Comparison of ENCODE assay signal across 1 fruit fly cellular context in genomic region chr2L:14614897-14615602, dm6.
A peak's percentile ranks its signal among the peaks of the same experiment; 100 is the strongest.
TF ChIP-seq lines count a peak whose summit lies in the region.

Gene Adh, plus strand, starts transcription at chr2L:14615552.
Gene Adhr, plus strand, starts transcription at chr2L:14615552.

TF ChIP-seq in whole organism, embryonic, 481 proteins besides CTCF, POLR2A, EP300 and RAD21 (continued from another document and continues in another):
- TF ChIP-seq fru (optimal IDR thresholded peaks at IDR 0.05; lab: Kevin White, UChicago), result no peak
- TF ChIP-seq CG15479 (GFP tag; optimal IDR thresholded peaks at IDR 0.05; lab: Kevin White, UChicago), result no peak
- TF ChIP-seq CG12942 (GFP tag; optimal IDR thresholded peaks at IDR 0.05; lab: Kevin White, UChicago), result peak; percentile 49
- TF ChIP-seq abd-A (tag; optimal IDR thresholded peaks at IDR 0.05; lab: Kevin White, UChicago), result no peak
- TF ChIP-seq CG2889 (GFP tag; IDR thresholded peaks at IDR 0.05; lab: Robert Waterston, UW), result 0 out of 3 replicates have a peak, but pooled peaks have one; percentile 18
- TF ChIP-seq CG4424 (GFP tag; optimal IDR thresholded peaks at IDR 0.05; lab: Kevin White, UChicago), result peak; percentile 73
- TF ChIP-seq CG12659 (GFP tag; optimal IDR thresholded peaks at IDR 0.05; lab: Kevin White, UChicago), result peak; percentile 77
- peak; percentile 45 for TF ChIP-seq pnt (GFP tag; optimal IDR thresholded peaks at IDR 0.05; lab: Kevin White, UChicago)
- TF ChIP-seq gt (GFP tag; IDR thresholded peaks at IDR 0.05; lab: Robert Waterston, UW), result no peak
- no peak for TF ChIP-seq HLH4C (GFP tag; IDR thresholded peaks at IDR 0.05; lab: Robert Waterston, UW; ENCODE audit: partially characterized antibody)
- peak; percentile 17 for TF ChIP-seq Vsx1 (GFP tag; optimal IDR thresholded peaks at IDR 0.05; lab: Kevin White, UChicago)
- TF ChIP-seq fd3F (GFP tag; optimal IDR thresholded peaks at IDR 0.05; lab: Kevin White, UChicago), result peak; percentile 69
- TF ChIP-seq CG16779 (GFP tag; IDR thresholded peaks at IDR 0.05; lab: Robert Waterston, UW), result 0 out of 2 replicates have a peak, but pooled peaks have one; percentile 50
- TF ChIP-seq CG15514 (GFP tag; optimal IDR thresholded peaks at IDR 0.05; lab: Kevin White, UChicago), result peak; percentile 48
- TF ChIP-seq az2 (GFP tag; optimal IDR thresholded peaks at IDR 0.05; lab: Kevin White, UChicago), result peak; percentile 73
- TF ChIP-seq CkIIα-i1 (GFP tag; IDR thresholded peaks at IDR 0.05; lab: Robert Waterston, UW), result no peak
- no peak for TF ChIP-seq CG1603 (tag; optimal IDR thresholded peaks at IDR 0.05; lab: Kevin White, UChicago)
- TF ChIP-seq sug (tag; optimal IDR thresholded peaks at IDR 0.05; lab: Kevin White, UChicago), result peak; percentile 71
- TF ChIP-seq sr (GFP tag; IDR thresholded peaks at IDR 0.05; lab: Robert Waterston, UW), result no peak
- peak; percentile 48 for TF ChIP-seq CG6683 (GFP tag; optimal IDR thresholded peaks at IDR 0.05; lab: Kevin White, UChicago)
- TF ChIP-seq CG6254 (GFP tag; optimal IDR thresholded peaks at IDR 0.05; lab: Kevin White, UChicago), result peak; percentile 52
- TF ChIP-seq Gug (GFP tag; IDR thresholded peaks at IDR 0.05; lab: Robert Waterston, UW), result no peak
- no peak for TF ChIP-seq tna (GFP tag; IDR thresholded peaks at IDR 0.05; lab: Robert Waterston, UW; ENCODE audit: partially characterized antibody)
- TF ChIP-seq CG9727 (GFP tag; optimal IDR thresholded peaks at IDR 0.05; lab: Kevin White, UChicago), result peak; percentile 80
- TF ChIP-seq rib (GFP tag; IDR thresholded peaks at IDR 0.05; lab: Robert Waterston, UW), result no peak; the same call in 1 of the 2 replicates
- no peak for TF ChIP-seq MESR4 (GFP tag; optimal IDR thresholded peaks at IDR 0.05; lab: Kevin White, UChicago)
- TF ChIP-seq B-H1 (GFP tag; IDR thresholded peaks at IDR 0.05; lab: Robert Waterston, UW), result peak; percentile 51
- TF ChIP-seq psq (GFP tag; optimal IDR thresholded peaks at IDR 0.05; lab: Kevin White, UChicago), result peak; percentile 39
- peak; percentile 58 for TF ChIP-seq CG7372 (GFP tag; IDR thresholded peaks at IDR 0.05; lab: Robert Waterston, UW)
- TF ChIP-seq emc (GFP tag; optimal IDR thresholded peaks at IDR 0.05; lab: Kevin White, UChicago), result no peak
- TF ChIP-seq danr (GFP tag; IDR thresholded peaks at IDR 0.05; lab: Robert Waterston, UW), result no peak
- peak; percentile 52; the same call in 1 of the 2 replicates for TF ChIP-seq ara (GFP tag; IDR thresholded peaks at IDR 0.05; lab: Robert Waterston, UW)
- TF ChIP-seq sna (GFP tag; IDR thresholded peaks at IDR 0.05; lab: Robert Waterston, UW; ENCODE audit: partially characterized antibody), result no peak
- TF ChIP-seq Abd-B (GFP tag; optimal IDR thresholded peaks at IDR 0.05; lab: Kevin White, UChicago), result peak; percentile 51
- TF ChIP-seq CG6854 (GFP tag; optimal IDR thresholded peaks at IDR 0.05; lab: Kevin White, UChicago), result peak; percentile 41
- peak; percentile 46; the same call in 1 of the 2 replicates for TF ChIP-seq ssp (GFP tag; IDR thresholded peaks at IDR 0.05; lab: Robert Waterston, UW)
- TF ChIP-seq fd102C (GFP tag; optimal IDR thresholded peaks at IDR 0.05; lab: Kevin White, UChicago), result no peak
- TF ChIP-seq gce (GFP tag; IDR thresholded peaks at IDR 0.05; lab: Robert Waterston, UW), result no peak
- TF ChIP-seq CG4730 (GFP tag; IDR thresholded peaks at IDR 0.05; lab: Robert Waterston, UW), result 0 out of 2 replicates have a peak, but pooled peaks have one; percentile 28
- TF ChIP-seq Neu2 (GFP tag; optimal IDR thresholded peaks at IDR 0.05; lab: Kevin White, UChicago; ENCODE audit: borderline replicate concordance), result no peak
- peak in 1 of 2 experiments; percentile 74 for TF ChIP-seq Hr78 (GFP tag; optimal IDR thresholded peaks at IDR 0.05; lab: Kevin White, UChicago)
- TF ChIP-seq CG14860 (GFP tag; IDR thresholded peaks at IDR 0.05; lab: Robert Waterston, UW; ENCODE audit: partially characterized antibody), result no peak
- no peak for TF ChIP-seq HLHmδ (GFP tag; optimal IDR thresholded peaks at IDR 0.05; lab: Kevin White, UChicago)
- TF ChIP-seq CG9215 (GFP tag; IDR thresholded peaks at IDR 0.05; lab: Robert Waterston, UW), result peak; percentile 64
- TF ChIP-seq CG12744 (GFP tag; optimal IDR thresholded peaks at IDR 0.05; lab: Kevin White, UChicago), result peak; percentile 53
- TF ChIP-seq pb (GFP tag; optimal IDR thresholded peaks at IDR 0.05; lab: Kevin White, UChicago), result peak; percentile 47
- no peak for TF ChIP-seq Scr (GFP tag; IDR thresholded peaks at IDR 0.05; lab: Robert Waterston, UW; ENCODE audit: partially characterized antibody)
- TF ChIP-seq CG14050 (GFP tag; IDR thresholded peaks at IDR 0.05; lab: Robert Waterston, UW), result no peak
- TF ChIP-seq tx (GFP tag; optimal IDR thresholded peaks at IDR 0.05; lab: Kevin White, UChicago), result peak; percentile 66
- TF ChIP-seq D19A (tag; optimal IDR thresholded peaks at IDR 0.05; lab: Kevin White, UChicago), result peak; percentile 69
- peak; percentile 85 for TF ChIP-seq CG32532 (GFP tag; IDR thresholded peaks at IDR 0.05; lab: Robert Waterston, UW)
- TF ChIP-seq ro (GFP tag; IDR thresholded peaks at IDR 0.05; lab: Robert Waterston, UW), result no peak; the same call in 1 of the 2 replicates
- TF ChIP-seq Lhr (GFP tag; optimal IDR thresholded peaks at IDR 0.05; lab: Kevin White, UChicago), result no peak
- TF ChIP-seq CG10543 (GFP tag; optimal IDR thresholded peaks at IDR 0.05; lab: Kevin White, UChicago), result peak; percentile 53
- peak; percentile 23 for TF ChIP-seq CG8359 (GFP tag; optimal IDR thresholded peaks at IDR 0.05; lab: Kevin White, UChicago; ENCODE audit: borderline replicate concordance)
- TF ChIP-seq pum (GFP tag; optimal IDR thresholded peaks at IDR 0.05; lab: Kevin White, UChicago), result peak; percentile 31
- TF ChIP-seq CG30431 (GFP tag; optimal IDR thresholded peaks at IDR 0.05; lab: Kevin White, UChicago), result no peak
- peak; percentile 63 for TF ChIP-seq CG5180 (GFP tag; optimal IDR thresholded peaks at IDR 0.05; lab: Kevin White, UChicago)
- TF ChIP-seq wek (GFP tag; optimal IDR thresholded peaks at IDR 0.05; lab: Kevin White, UChicago), result no peak
- no peak for TF ChIP-seq CG4707 (GFP tag; optimal IDR thresholded peaks at IDR 0.05; lab: Kevin White, UChicago)
- TF ChIP-seq CG3163 (GFP tag; optimal IDR thresholded peaks at IDR 0.05; lab: Kevin White, UChicago), result peak; percentile 29
- TF ChIP-seq cato (GFP tag; optimal IDR thresholded peaks at IDR 0.05; lab: Kevin White, UChicago; ENCODE audit: borderline replicate concordance), result no peak
- peak; percentile 30 for TF ChIP-seq CG2202 (tag; optimal IDR thresholded peaks at IDR 0.05; lab: Kevin White, UChicago)
- TF ChIP-seq Dp (GFP tag; optimal IDR thresholded peaks at IDR 0.05; lab: Kevin White, UChicago), result no peak
- no peak for TF ChIP-seq CG1647 (GFP tag; optimal IDR thresholded peaks at IDR 0.05; lab: Kevin White, UChicago)
- TF ChIP-seq vfl (GFP tag; optimal IDR thresholded peaks at IDR 0.05; lab: Kevin White, UChicago), result peak; percentile 50
- no peak for TF ChIP-seq Sry-β (GFP tag; optimal IDR thresholded peaks at IDR 0.05; lab: Kevin White, UChicago)
- TF ChIP-seq p53 (GFP tag; optimal IDR thresholded peaks at IDR 0.05; lab: Kevin White, UChicago), result no peak
- peak; percentile 56 for TF ChIP-seq D19B (GFP tag; optimal IDR thresholded peaks at IDR 0.05; lab: Kevin White, UChicago)
- peak; percentile 93 for TF ChIP-seq gem (tag; optimal IDR thresholded peaks at IDR 0.05; lab: Kevin White, UChicago)
- no peak for TF ChIP-seq CG6791 (GFP tag; IDR thresholded peaks at IDR 0.05; lab: Robert Waterston, UW; ENCODE audit: partially characterized antibody)
- peak; percentile 19 for TF ChIP-seq maf-S (GFP tag; optimal IDR thresholded peaks at IDR 0.05; lab: Kevin White, UChicago)
- peak; percentile 88 for TF ChIP-seq Sox102F (GFP tag; optimal IDR thresholded peaks at IDR 0.05; lab: Kevin White, UChicago)
- TF ChIP-seq mld (GFP tag; IDR thresholded peaks at IDR 0.05; lab: Robert Waterston, UW; ENCODE audit: partially characterized antibody), result no peak
- no peak for TF ChIP-seq pros (GFP tag; optimal IDR thresholded peaks at IDR 0.05; lab: Kevin White, UChicago)
- peak; percentile 54 for TF ChIP-seq CG12104 (GFP tag; optimal IDR thresholded peaks at IDR 0.05; lab: Kevin White, UChicago)
- TF ChIP-seq Dip3 (GFP tag; optimal IDR thresholded peaks at IDR 0.05; lab: Kevin White, UChicago), result peak; percentile 49
- no peak for TF ChIP-seq Elba2 (GFP tag; optimal IDR thresholded peaks at IDR 0.05; lab: Kevin White, UChicago)
- TF ChIP-seq CG4404 (GFP tag; IDR thresholded peaks at IDR 0.05; lab: Robert Waterston, UW), result peak; percentile 46; the same call in 1 of the 2 replicates
- peak; percentile 31 for TF ChIP-seq oc (tag; optimal IDR thresholded peaks at IDR 0.05; lab: Kevin White, UChicago)
- TF ChIP-seq CG1233 (GFP tag; optimal IDR thresholded peaks at IDR 0.05; lab: Kevin White, UChicago), result peak; percentile 66
- TF ChIP-seq D (optimal IDR thresholded peaks at IDR 0.05; lab: Kevin White, UChicago), result no peak
- peak; percentile 67 for TF ChIP-seq D (GFP tag; optimal IDR thresholded peaks at IDR 0.05; lab: Kevin White, UChicago)
- peak; percentile 87 for TF ChIP-seq sens (GFP tag; lab: Kevin White, UChicago)
- peak; percentile 0 for TF ChIP-seq eyg (GFP tag; optimal IDR thresholded peaks at IDR 0.05; lab: Kevin White, UChicago)
- TF ChIP-seq Rfx (GFP tag; IDR thresholded peaks at IDR 0.05; lab: Robert Waterston, UW), result peak; percentile 80
- peak; percentile 70 for TF ChIP-seq CG13624 (GFP tag; optimal IDR thresholded peaks at IDR 0.05; lab: Kevin White, UChicago)
- peak; percentile 74 for TF ChIP-seq vvl (GFP tag; IDR thresholded peaks at IDR 0.05; lab: Robert Waterston, UW)
- peak; percentile 25 for TF ChIP-seq exex (tag; optimal IDR thresholded peaks at IDR 0.05; lab: Kevin White, UChicago)
- no peak for TF ChIP-seq CG33557 (GFP tag; optimal IDR thresholded peaks at IDR 0.05; lab: Kevin White, UChicago)
- TF ChIP-seq Deaf1 (tag; optimal IDR thresholded peaks at IDR 0.05; lab: Kevin White, UChicago), result peak; percentile 53
- no peak for TF ChIP-seq CG3065 (GFP tag; optimal IDR thresholded peaks at IDR 0.05; lab: Kevin White, UChicago)
- TF ChIP-seq CG14667 (GFP tag; IDR thresholded peaks at IDR 0.05; lab: Robert Waterston, UW), result 0 out of 2 replicates have a peak, but pooled peaks have one; percentile 18
- peak; percentile 35 for TF ChIP-seq zfh2 (GFP tag; optimal IDR thresholded peaks at IDR 0.05; lab: Kevin White, UChicago)
- no peak for TF ChIP-seq btn (GFP tag; optimal IDR thresholded peaks at IDR 0.05; lab: Kevin White, UChicago)
- TF ChIP-seq CG18262 (tag; optimal IDR thresholded peaks at IDR 0.05; lab: Kevin White, UChicago), result peak; percentile 81
- peak; percentile 31 for TF ChIP-seq trem (tag; optimal IDR thresholded peaks at IDR 0.05; lab: Kevin White, UChicago)
- TF ChIP-seq NfI (GFP tag; optimal IDR thresholded peaks at IDR 0.05; lab: Kevin White, UChicago), result peak; percentile 6
- TF ChIP-seq Awh (GFP tag; IDR thresholded peaks at IDR 0.05; lab: Robert Waterston, UW), result no peak
- peak; percentile 60 for TF ChIP-seq CG18476 (GFP tag; optimal IDR thresholded peaks at IDR 0.05; lab: Kevin White, UChicago)
- TF ChIP-seq CG15073 (GFP tag; optimal IDR thresholded peaks at IDR 0.05; lab: Kevin White, UChicago), result no peak
- TF ChIP-seq grau (tag; optimal IDR thresholded peaks at IDR 0.05; lab: Kevin White, UChicago), result peak; percentile 86
- TF ChIP-seq Atf-2 (GFP tag; optimal IDR thresholded peaks at IDR 0.05; lab: Kevin White, UChicago), result peak; percentile 51
- TF ChIP-seq CG13424 (tag; optimal IDR thresholded peaks at IDR 0.05; lab: Kevin White, UChicago), result peak; percentile 86
- TF ChIP-seq CG6765 (GFP tag; optimal IDR thresholded peaks at IDR 0.05; lab: Kevin White, UChicago), result peak; percentile 65
- TF ChIP-seq peb (GFP tag; IDR thresholded peaks at IDR 0.05; lab: Robert Waterston, UW), result no peak; the same call in 1 of the 2 replicates
- TF ChIP-seq CG10366 (GFP tag; IDR thresholded peaks at IDR 0.05; lab: Robert Waterston, UW), result peak; percentile 58
- TF ChIP-seq CG15696 (tag; optimal IDR thresholded peaks at IDR 0.05; lab: Kevin White, UChicago), result peak; percentile 48
- TF ChIP-seq Blimp-1 (GFP tag; optimal IDR thresholded peaks at IDR 0.05; lab: Kevin White, UChicago), result peak; percentile 79
- peak; percentile 50 for TF ChIP-seq gro (GFP tag; optimal IDR thresholded peaks at IDR 0.05; lab: Kevin White, UChicago)
- TF ChIP-seq CG9797 (GFP tag; optimal IDR thresholded peaks at IDR 0.05; lab: Kevin White, UChicago), result no peak
- peak; percentile 74 for TF ChIP-seq CG12155 (GFP tag; optimal IDR thresholded peaks at IDR 0.05; lab: Kevin White, UChicago)
- TF ChIP-seq lov (optimal IDR thresholded peaks at IDR 0.05; lab: Kevin White, UChicago), result no peak
- no peak for TF ChIP-seq lov (GFP tag; IDR thresholded peaks at IDR 0.05; lab: Robert Waterston, UW)
- TF ChIP-seq odd (GFP tag; optimal IDR thresholded peaks at IDR 0.05; lab: Kevin White, UChicago), result peak; percentile 72
- TF ChIP-seq shn (GFP tag; optimal IDR thresholded peaks at IDR 0.05; lab: Kevin White, UChicago), result peak; percentile 51
- TF ChIP-seq crol (GFP tag; IDR thresholded peaks at IDR 0.05; lab: Robert Waterston, UW), result no peak
- TF ChIP-seq Doc2 (GFP tag; IDR thresholded peaks at IDR 0.05; lab: Robert Waterston, UW), result no peak
- no peak for TF ChIP-seq cas (GFP tag; IDR thresholded peaks at IDR 0.05; lab: Robert Waterston, UW)
- TF ChIP-seq Bteb2 (GFP tag; optimal IDR thresholded peaks at IDR 0.05; lab: Kevin White, UChicago), result peak; percentile 84
- TF ChIP-seq tap (tag; optimal IDR thresholded peaks at IDR 0.05; lab: Kevin White, UChicago), result peak; percentile 38
- TF ChIP-seq CG16863 (GFP tag; optimal IDR thresholded peaks at IDR 0.05; lab: Kevin White, UChicago), result peak; percentile 20
- TF ChIP-seq CG12391 (tag; optimal IDR thresholded peaks at IDR 0.05; lab: Kevin White, UChicago), result peak; percentile 86
- no peak for TF ChIP-seq ac (GFP tag; optimal IDR thresholded peaks at IDR 0.05; lab: Kevin White, UChicago)
- peak; percentile 52; the same call in 1 of the 2 replicates for TF ChIP-seq CG32772 (GFP tag; IDR thresholded peaks at IDR 0.05; lab: Robert Waterston, UW)
- TF ChIP-seq eve (GFP tag; optimal IDR thresholded peaks at IDR 0.05; lab: Kevin White, UChicago), result peak in 1 of 2 experiments; percentile 76
- TF ChIP-seq Oli (tag; optimal IDR thresholded peaks at IDR 0.05; lab: Kevin White, UChicago), result peak; percentile 81
- TF ChIP-seq Tbp (GFP tag; optimal IDR thresholded peaks at IDR 0.05; lab: Kevin White, UChicago), result no peak
- TF ChIP-seq slbo (GFP tag; IDR thresholded peaks at IDR 0.05; lab: Robert Waterston, UW), result peak; percentile 78; the same call in 1 of the 2 replicates
- TF ChIP-seq CG1832 (GFP tag; optimal IDR thresholded peaks at IDR 0.05; lab: Kevin White, UChicago), result no peak
- TF ChIP-seq CG7839 (tag; optimal IDR thresholded peaks at IDR 0.05; lab: Kevin White, UChicago), result peak; percentile 82
